Worm (Caenorhabditis elegans) whole organism, late embryonic: ENCODE data around the gene F13B12.6.

Source experiments
- ama-1 ChIP-seq: fragments of 150-350 bp; optimal IDR thresholded peaks from 2 replicates; lab custom pipeline; 2014
- ceh-14 ChIP-seq: sonication (generic microtip); optimal IDR thresholded peaks from 2 replicates; lab custom pipeline; 2016; ENCODE audit warnings: missing genotype, missing genetic modification characterization, missing compliant biosample characterization
- ets-4 ChIP-seq: sonication (generic microtip); optimal IDR thresholded peaks from 2 replicates; lab custom pipeline; 2016; ENCODE audit warnings: missing genetic modification characterization, missing compliant biosample characterization
- nhr-232 ChIP-seq: sonication (generic microtip); optimal IDR thresholded peaks from 2 replicates; lab custom pipeline; 2016; ENCODE audit warnings: missing genetic modification characterization, missing compliant biosample characterization
- tbx-2 ChIP-seq: sonication (generic microtip); optimal IDR thresholded peaks from 2 replicates; lab custom pipeline; 2016; ENCODE audit warnings: missing genetic modification characterization, missing compliant biosample characterization
- unc-42 ChIP-seq: sonication (generic microtip); optimal IDR thresholded peaks from 2 replicates; lab custom pipeline; 2016; ENCODE audit warnings: missing genotype, missing genetic modification characterization, missing compliant biosample characterization
- ztf-16 ChIP-seq: sonication (generic microtip); optimal IDR thresholded peaks from 2 replicates; lab custom pipeline; 2017; ENCODE audit warnings: missing genetic modification characterization, missing compliant biosample characterization

- TF ChIP-seq unc-42 (tag; lab: Kevin White, UChicago) (peak; percentile 0), tbx-2 (tag; lab: Kevin White, UChicago) (no peak), ama-1 (lab: Kevin White, UChicago) (no peak), ztf-16 (tag; lab: Kevin White, UChicago) (no peak), nhr-232 (no peak), ets-4 (tag; lab: Kevin White, UChicago) (no peak), ceh-14 (tag; lab: Kevin White, UChicago) (no peak)
Observed at ce11 chrIV:10366018-10366417, 51.7 kb downstream of the F13B12.6 start, which contains the start of gene sir-2.1.
